Worm (Caenorhabditis elegans): ENCODE measurements around the gene msd-2.

ce11 chrIV:10027566-10027965 lies 1.3 kb upstream of the msd-2 start, which contains the start of gene gipc-2:
- no peak for TF ChIP-seq him-1 (tag; optimal IDR thresholded peaks at IDR 0.05)
- TF ChIP-seq dao-5 (tag; optimal IDR thresholded peaks at IDR 0.05) = no peak
- TF ChIP-seq W03F9.2 (tag; optimal IDR thresholded peaks at IDR 0.05) = no peak
